Fruit fly (Drosophila melanogaster) whole organism, embryonic: ENCODE results near the gene CG31897.

Experiments used
- CG2199 ChIP-seq: fragments of 200-800 bp; sonication (Bioruptor generic); IDR thresholded peaks from 3 replicates; pipeline ENCODE4 v1.3.6; 2022; ENCODE audit warnings: missing biosample characterization, missing genetic modification characterization
- CG6854 ChIP-seq: fragments of 200-800 bp; sonication (Bioruptor generic); optimal IDR thresholded peaks from 3 replicates; lab custom pipeline; 2017; ENCODE audit warnings: missing biosample characterization, mild to moderate bottlenecking, missing genetic modification characterization
- CG9817 ChIP-seq: fragments of 200-800 bp; sonication (Bioruptor generic); optimal IDR thresholded peaks from 2 replicates; lab custom pipeline; 2018; ENCODE audit warnings: missing biosample characterization, mild to moderate bottlenecking, missing genetic modification characterization, moderate library complexity
- Dll ChIP-seq: fragments of 200-800 bp; sonication (Bioruptor generic); IDR thresholded peaks from 4 replicates; pipeline ENCODE4 v1.3.6; 2022; ENCODE audit warnings: missing biosample characterization, missing genetic modification characterization; ENCODE audit not compliant: partially characterized antibody
- Ets97D ChIP-seq: fragments of 200-800 bp; sonication (Bioruptor generic); optimal IDR thresholded peaks from 3 replicates; lab custom pipeline; 2016; ENCODE audit warnings: missing biosample characterization, missing genetic modification characterization
- Gug ChIP-seq: fragments of 200-800 bp; sonication (Bioruptor generic); IDR thresholded peaks from 4 replicates; pipeline ENCODE4 v1.3.6; 2022; ENCODE audit warnings: missing biosample characterization, missing genetic modification characterization
- Hr39 ChIP-seq: fragments of >200 bp; optimal IDR thresholded peaks from 2 replicates; lab custom pipeline; 2017
- Optix ChIP-seq: fragments of 200-800 bp; sonication (Bioruptor generic); IDR thresholded peaks from 3 replicates; pipeline ENCODE4 v1.3.6; 2022; ENCODE audit warnings: missing biosample characterization, missing genetic modification characterization
- Ptx1 ChIP-seq: fragments of 200-800 bp; sonication (Bioruptor generic); IDR thresholded peaks from 2 replicates; pipeline ENCODE4 v1.3.6; 2022; ENCODE audit warnings: missing biosample characterization, missing genetic modification characterization
- fd64A ChIP-seq: fragments of 200-800 bp; sonication (Bioruptor generic); optimal IDR thresholded peaks from 3 replicates; lab custom pipeline; 2018; ENCODE audit warnings: missing biosample characterization, mild to moderate bottlenecking, missing genetic modification characterization
- knrl ChIP-seq: fragments of 200-800 bp; sonication (Bioruptor generic); IDR thresholded peaks from 3 replicates; pipeline ENCODE4 v1.3.6; 2022; ENCODE audit warnings: missing biosample characterization, missing genetic modification characterization; ENCODE audit not compliant: partially characterized antibody
- oc ChIP-seq: fragments of 200-800 bp; sonication (Bioruptor generic); optimal IDR thresholded peaks from 2 replicates; lab custom pipeline; 2018; ENCODE audit warnings: missing biosample characterization, mild to moderate bottlenecking, missing genetic modification characterization, moderate library complexity
- ttk ChIP-seq: fragments of 200-800 bp; sonication (Bioruptor generic); IDR thresholded peaks from 2 replicates; pipeline ENCODE4 v2.1.2; 2022; ENCODE audit warnings: missing biosample characterization, missing genetic modification characterization
- usp ChIP-seq: fragments of >200 bp; optimal IDR thresholded peaks from 2 replicates; lab custom pipeline; 2017; ENCODE audit warnings: missing biosample characterization, missing genetic modification characterization

DNA sequence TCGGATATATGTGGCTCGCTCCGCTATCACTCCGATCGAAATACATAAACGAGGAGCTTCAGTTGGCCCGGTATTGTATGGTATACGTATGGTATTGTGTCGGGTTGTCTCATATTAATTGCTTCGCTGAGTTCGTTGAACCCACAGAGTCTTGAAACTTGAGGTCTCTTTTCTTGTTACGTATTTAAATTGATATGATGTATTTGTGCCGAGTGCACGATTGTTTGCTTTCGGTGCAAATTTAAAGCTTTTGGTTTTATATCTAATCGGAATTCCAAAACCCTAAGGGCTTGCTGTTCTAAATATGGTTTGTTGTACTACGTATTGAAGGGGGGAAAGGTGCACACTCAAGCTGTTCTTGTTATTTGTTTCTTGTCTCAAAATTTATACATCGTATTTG lies 17.0 kb upstream of the CG31897 start:
- TF ChIP-seq usp (GFP tag; lab: Kevin White, UChicago) = no peak
- TF ChIP-seq CG9817 (tag; lab: Kevin White, UChicago) = no peak
- TF ChIP-seq ttk (GFP tag; lab: Robert Waterston, UW) = no peak
- TF ChIP-seq knrl (GFP tag; lab: Robert Waterston, UW) = no peak
- TF ChIP-seq Hr39 = no peak
- no peak for TF ChIP-seq Optix (GFP tag; lab: Robert Waterston, UW)
- TF ChIP-seq Gug = no peak
- TF ChIP-seq Ptx1 (GFP tag; lab: Robert Waterston, UW) = no peak
- TF ChIP-seq fd64A (GFP tag; lab: Kevin White, UChicago) = no peak
- no peak for TF ChIP-seq CG2199 (GFP tag; lab: Robert Waterston, UW)
- no peak for TF ChIP-seq Dll
- no peak for TF ChIP-seq CG6854 (GFP tag; lab: Kevin White, UChicago)
- no peak for TF ChIP-seq Ets97D (GFP tag; lab: Kevin White, UChicago)
- TF ChIP-seq oc (tag; lab: Kevin White, UChicago) = no peak
